Fruit fly (Drosophila melanogaster): Measurements from ENCODE around the gene CG13639.

Gene CG13639

DNA sequence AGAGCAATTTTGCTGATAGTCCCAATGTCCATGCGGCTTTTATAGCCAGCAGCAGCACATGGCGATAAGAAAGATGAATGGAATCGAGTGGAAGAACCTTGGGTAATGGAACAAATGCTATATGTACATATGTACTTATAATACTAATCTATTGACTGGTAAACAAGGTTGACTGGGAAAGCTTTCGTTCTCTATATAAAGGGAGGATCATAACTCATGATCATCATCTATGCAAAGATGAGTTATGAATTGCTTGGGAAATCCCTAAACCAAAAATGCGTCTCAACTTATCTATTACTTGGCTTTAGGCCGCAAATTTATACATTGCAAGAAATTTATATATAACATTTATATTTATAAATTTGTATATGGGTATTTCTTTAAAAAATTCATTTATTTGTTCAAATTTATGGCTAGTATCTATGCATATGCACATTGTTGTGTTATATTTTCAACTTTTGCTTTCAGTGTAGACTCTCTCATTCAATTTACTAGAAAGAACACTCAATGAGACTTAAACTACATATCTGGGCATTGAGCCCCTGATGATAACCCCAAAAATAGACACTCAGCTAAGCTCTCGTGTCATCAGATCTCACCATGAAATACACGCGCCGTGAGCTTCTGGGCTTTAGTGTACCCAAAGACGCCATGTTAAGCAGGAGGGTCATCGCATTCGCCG lies 4.7 kb upstream of the CG13639 start, which contains the start of the genes Srg1 and Elal (continued):
- TF ChIP-seq CG34376 (GFP tag; optimal IDR thresholded peaks at IDR 0.05) (peak; percentile 62), CG11456 (GFP tag; IDR thresholded peaks at IDR 0.05) (no peak), croc (GFP tag; conservative IDR thresholded peaks at IDR 0.05) (no peak), Oli (tag; optimal IDR thresholded peaks at IDR 0.05) (peak; percentile 18), CG7839 (tag; optimal IDR thresholded peaks at IDR 0.05) (peak; percentile 49), unpg (GFP tag; optimal IDR thresholded peaks at IDR 0.05) (peak; percentile 40), row (GFP tag; IDR thresholded peaks at IDR 0.05) (peak; percentile 60), Fer2 (tag; optimal IDR thresholded peaks at IDR 0.05) (peak; percentile 6), bsh (GFP tag; optimal IDR thresholded peaks at IDR 0.05) (peak in 1 of 2 experiments; percentile 22)

DNA sequence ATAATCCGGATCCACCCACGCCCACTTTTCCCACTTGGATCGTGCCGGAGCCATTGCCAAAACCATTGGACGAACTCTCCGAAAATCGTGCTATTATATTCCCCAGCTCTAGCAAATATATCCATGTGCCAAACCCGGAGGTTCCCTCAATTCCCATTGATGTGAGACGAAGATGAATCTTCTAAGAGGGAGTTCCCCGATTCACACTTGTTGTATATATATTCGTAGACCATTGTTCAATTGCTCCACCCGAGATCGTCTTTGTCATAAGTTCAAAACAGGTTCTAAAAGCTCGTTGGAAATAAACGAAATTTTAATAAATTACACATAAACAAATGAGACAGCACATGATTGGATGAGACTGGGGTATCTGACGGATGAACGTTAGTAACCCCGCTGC lies 3.7 kb upstream of the CG13639 start:
- no peak for TF ChIP-seq tap (tag; optimal IDR thresholded peaks at IDR 0.05)
- no peak for TF ChIP-seq ase (GFP tag; IDR thresholded peaks at IDR 0.05)
- peak; percentile 1 for TF ChIP-seq sens (GFP tag)
- TF ChIP-seq CG10979 (tag; optimal IDR thresholded peaks at IDR 0.05): no peak
- no peak for TF ChIP-seq Abd-B (GFP tag; optimal IDR thresholded peaks at IDR 0.05)
- TF ChIP-seq CG14050 (GFP tag; IDR thresholded peaks at IDR 0.05): no peak

DNA sequence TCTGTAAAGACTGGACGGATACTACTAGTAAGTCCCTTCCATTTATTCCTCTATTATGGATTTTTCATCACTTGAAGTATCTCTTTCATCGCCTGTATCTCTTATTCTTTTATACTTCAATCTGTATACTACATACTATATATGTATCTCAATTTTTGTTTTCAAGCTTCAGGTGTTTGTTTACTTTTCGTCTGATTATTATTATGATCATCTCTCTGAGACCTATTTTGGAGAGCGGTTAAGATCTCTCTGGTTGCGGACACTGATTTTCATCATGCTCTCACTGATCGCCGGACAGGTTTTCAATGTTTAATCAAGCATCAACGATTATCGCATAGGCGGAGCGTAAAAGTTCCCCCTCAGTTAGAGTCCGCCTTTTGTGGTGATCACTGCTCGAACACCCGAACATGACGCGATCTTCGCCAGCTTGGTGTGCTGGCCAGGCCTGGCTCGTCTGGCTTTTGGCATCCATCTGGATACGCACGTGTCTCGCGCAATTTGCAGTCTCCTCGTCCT lies 2.5 kb upstream of the CG13639 start, which contains the start of gene CG7016:
TSS of gene CG7016 (plus strand) at position 358 of the 516 bp plus-strand sequence.
- no peak for TF ChIP-seq ase (GFP tag; IDR thresholded peaks at IDR 0.05)
- TF ChIP-seq Dip2 (GFP tag; IDR thresholded peaks at IDR 0.05): no peak
- no peak for TF ChIP-seq nau (GFP tag; optimal IDR thresholded peaks at IDR 0.05)
- TF ChIP-seq CG17912 (GFP tag; optimal IDR thresholded peaks at IDR 0.05): no peak
- peak; percentile 62 for TF ChIP-seq CG34376 (GFP tag; optimal IDR thresholded peaks at IDR 0.05)
- no peak for TF ChIP-seq CG31388 (GFP tag; optimal IDR thresholded peaks at IDR 0.05)
- TF ChIP-seq chm (GFP tag; IDR thresholded peaks at IDR 0.05): no peak
- TF ChIP-seq tll (GFP tag; optimal IDR thresholded peaks at IDR 0.05): no peak
- peak in 1 of 2 experiments; percentile 70 for TF ChIP-seq Pdp1 (GFP tag; optimal IDR thresholded peaks at IDR 0.05)
- TF ChIP-seq sens (GFP tag): peak; percentile 58
- no peak for TF ChIP-seq Max (GFP tag; optimal IDR thresholded peaks at IDR 0.05)
- TF ChIP-seq ro (GFP tag; IDR thresholded peaks at IDR 0.05): no peak
- no peak for TF ChIP-seq CG9932 (GFP tag; IDR thresholded peaks at IDR 0.05)
- 0 out of 2 replicates have a peak, but pooled peaks have one; percentile 2 for TF ChIP-seq vvl (GFP tag; IDR thresholded peaks at IDR 0.05)
- TF ChIP-seq pros (GFP tag; optimal IDR thresholded peaks at IDR 0.05): no peak
- TF ChIP-seq CG5245 (GFP tag; optimal IDR thresholded peaks at IDR 0.05): no peak
- TF ChIP-seq Dref (GFP tag; IDR thresholded peaks at IDR 0.05): no peak
- no peak for TF ChIP-seq tup (GFP tag; optimal IDR thresholded peaks at IDR 0.05)
- no peak for TF ChIP-seq tap (tag; optimal IDR thresholded peaks at IDR 0.05)
- no peak for TF ChIP-seq tna (GFP tag; IDR thresholded peaks at IDR 0.05; ENCODE audit: partially characterized antibody)
- TF ChIP-seq H2.0 (GFP tag; IDR thresholded peaks at IDR 0.05): no peak
- peak; percentile 79 for TF ChIP-seq CG13894 (tag; optimal IDR thresholded peaks at IDR 0.05)
- no peak for TF ChIP-seq Nf-YB (GFP tag; optimal IDR thresholded peaks at IDR 0.05)
- no peak for TF ChIP-seq Sry-β (GFP tag; optimal IDR thresholded peaks at IDR 0.05)
- no peak for TF ChIP-seq esg (GFP tag; conservative IDR thresholded peaks at IDR 0.05)
- no peak for TF ChIP-seq CG17568 (GFP tag; optimal IDR thresholded peaks at IDR 0.05)
- TF ChIP-seq grn (GFP tag; optimal IDR thresholded peaks at IDR 0.05): peak; percentile 13
- TF ChIP-seq pita (GFP tag; optimal IDR thresholded peaks at IDR 0.05): no peak
- TF ChIP-seq chif (GFP tag; optimal IDR thresholded peaks at IDR 0.05): no peak
- no peak for TF ChIP-seq nerfin-2 (GFP tag; IDR thresholded peaks at IDR 0.05; ENCODE audit: partially characterized antibody)
- no peak for TF ChIP-seq dpn (GFP tag; optimal IDR thresholded peaks at IDR 0.05)
- TF ChIP-seq MBD-R2 (GFP tag; IDR thresholded peaks at IDR 0.05): no peak
- peak; percentile 42 to 63 for TF ChIP-seq Trl (optimal IDR thresholded peaks at IDR 0.05)
- no peak for TF ChIP-seq Trl (GFP tag; optimal IDR thresholded peaks at IDR 0.05)
- TF ChIP-seq Med (GFP tag): no peak
